Worm (Caenorhabditis elegans) whole organism, L1 larva: ENCODE data around the gene dyn-1.

Experiments
- fkh-10 ChIP-seq: sonication (generic microtip); optimal IDR thresholded peaks from 2 replicates; lab custom pipeline; 2017; ENCODE audit warnings: missing biosample characterization, missing genetic modification reagents, missing genetic modification characterization
- lin-39 ChIP-seq: fragments of 150-350 bp; optimal IDR thresholded peaks from 2 replicates; lab custom pipeline; 2014; ENCODE audit warnings: missing biosample characterization, missing genetic modification reagents, missing genetic modification characterization
- nhr-47 ChIP-seq: sonication (generic microtip); optimal IDR thresholded peaks from 2 replicates; lab custom pipeline; 2016; ENCODE audit warnings: mild to moderate bottlenecking, missing genetic modification characterization, moderate library complexity, missing compliant biosample characterization
- nhr-71 ChIP-seq: sonication (generic microtip); optimal IDR thresholded peaks from 2 replicates; lab custom pipeline; 2016; ENCODE audit warnings: mild to moderate bottlenecking, missing genetic modification characterization, moderate library complexity, missing compliant biosample characterization
- nhr-76 ChIP-seq: sonication (generic microtip); optimal IDR thresholded peaks from 2 replicates; lab custom pipeline; 2017; ENCODE audit warnings: missing biosample characterization, missing genetic modification characterization
- nhr-90 ChIP-seq: sonication (generic microtip); optimal IDR thresholded peaks from 2 replicates; lab custom pipeline; 2016; ENCODE audit warnings: mild to moderate bottlenecking, missing genetic modification characterization, missing compliant biosample characterization; ENCODE audit not compliant: poor library complexity
- rnt-1 ChIP-seq: sonication (generic microtip); optimal IDR thresholded peaks from 2 replicates; lab custom pipeline; 2016; ENCODE audit warnings: mild to moderate bottlenecking, missing genetic modification characterization, moderate library complexity, missing compliant biosample characterization
- skn-1 ChIP-seq: fragments of 150-350 bp; optimal IDR thresholded peaks from 2 replicates; lab custom pipeline; 2014; ENCODE audit warnings: missing biosample characterization, missing genetic modification characterization
- tbx-2 ChIP-seq: sonication (generic microtip); optimal IDR thresholded peaks from 2 replicates; lab custom pipeline; 2016; ENCODE audit warnings: missing genetic modification characterization, missing compliant biosample characterization

ce11 chrX:15620200-15620599 lies 51.5 kb downstream of the dyn-1 start, which contains the start of gene K09E9.1:
- no peak for TF ChIP-seq rnt-1 (tag; lab: Kevin White, UChicago)
- TF ChIP-seq nhr-71 (tag; lab: Kevin White, UChicago) = no peak
- no peak for TF ChIP-seq skn-1
- TF ChIP-seq nhr-76 (tag; lab: Kevin White, UChicago) = no peak
- no peak for TF ChIP-seq nhr-47 (tag; lab: Kevin White, UChicago)
- TF ChIP-seq fkh-10 (GFP tag; lab: Kevin White, UChicago) = no peak
- no peak for TF ChIP-seq tbx-2
- no peak for TF ChIP-seq lin-39 (tag; lab: Kevin White, UChicago)
- TF ChIP-seq nhr-90 (tag; lab: Kevin White, UChicago) = no peak
